Worm (Caenorhabditis elegans): ENCODE results near the gene sap-49.

- TF ChIP-seq crh-2 (tag; optimal IDR thresholded peaks at IDR 0.05) (no peak), dmd-4 (tag; optimal IDR thresholded peaks at IDR 0.05) (no peak), fos-1 (tag; optimal IDR thresholded peaks at IDR 0.05) (no peak), ceh-16 (tag; optimal IDR thresholded peaks at IDR 0.05) (no peak)
These were observed 1.7 kb upstream of the sap-49 start, which contains the start of gene arp-6 for ce11 chrII:8037246-8037645.
